Worm (Caenorhabditis elegans) whole organism, L1 larva: ENCODE data around the gene C32D5.7.

Experiments
- C04F5.9 ChIP-seq: sonication (generic microtip); optimal IDR thresholded peaks from 2 replicates; lab custom pipeline; 2016; ENCODE audit warnings: missing genetic modification characterization, missing compliant biosample characterization
- C16A3.4 ChIP-seq: fragments of 150-350 bp; optimal IDR thresholded peaks from 2 replicates; lab custom pipeline; 2014; ENCODE audit warnings: missing biosample characterization, missing genetic modification characterization
- Y116A8C.19 ChIP-seq: sonication (generic microtip); optimal IDR thresholded peaks from 2 replicates; lab custom pipeline; 2016; ENCODE audit warnings: missing compliant biosample characterization, missing genetic modification characterization, borderline replicate concordance
- blmp-1 ChIP-seq: fragments of 150-350 bp; optimal IDR thresholded peaks from 2 replicates; lab custom pipeline; 2014; ENCODE audit warnings: missing biosample characterization, missing genetic modification characterization
- ceh-63 ChIP-seq: fragments of 200-800 bp; sonication (Bioruptor generic); optimal IDR thresholded peaks from 2 replicates; lab custom pipeline; 2018; ENCODE audit warnings: mild to moderate bottlenecking, missing genetic modification characterization, missing compliant biosample characterization
- ceh-88 ChIP-seq: fragments of 200-800 bp; sonication (Bioruptor generic); IDR thresholded peaks from 2 replicates; pipeline ENCODE4 v1.3.6; 2022; ENCODE audit warnings: missing genetic modification characterization, missing compliant biosample characterization
- ceh-90 ChIP-seq: sonication (generic microtip); optimal IDR thresholded peaks from 2 replicates; lab custom pipeline; 2016; ENCODE audit warnings: missing genetic modification characterization, missing compliant biosample characterization
- dpl-1 ChIP-seq, 3 experiments: fragments of 150-350 bp in 2 of 3; sonication (generic microtip) in 1 of 3; optimal IDR thresholded peaks; 2 replicates each; lab custom pipeline; 2014 to 2017; ENCODE audit warnings: missing biosample characterization in 3 of 3, missing genetic modification characterization in 3 of 3, missing genetic modification reagents in 3 of 3
- dsc-1 ChIP-seq: sonication (generic microtip); optimal IDR thresholded peaks from 2 replicates; lab custom pipeline; 2016; ENCODE audit warnings: mild to moderate bottlenecking, missing genetic modification characterization, missing compliant biosample characterization
- efl-1 ChIP-seq, 4 experiments: fragments of 150-350 bp; optimal IDR thresholded peaks in 3 of 4; peaks in 1 of 4; 1 replicate in 1 of 4; 2 replicates in 3 of 4; lab custom pipeline; 2014; ENCODE audit warnings: missing biosample characterization in 2 of 4, missing genetic modification characterization in 2 of 4, missing genetic modification reagents in 2 of 4
- efl-3 ChIP-seq: fragments of 200-800 bp; sonication (Bioruptor generic); optimal IDR thresholded peaks from 2 replicates; lab custom pipeline; 2018; ENCODE audit warnings: mild to moderate bottlenecking, missing genetic modification characterization, missing compliant biosample characterization
- egl-13 ChIP-seq: sonication (generic microtip); optimal IDR thresholded peaks from 2 replicates; lab custom pipeline; 2016; ENCODE audit warnings: missing genotype, missing genetic modification reagents, missing genetic modification characterization, missing compliant biosample characterization
- egl-27 ChIP-seq, 2 experiments: fragments of 150-350 bp in 1 of 2; sonication (generic microtip); optimal IDR thresholded peaks; 3 replicates each; lab custom pipeline; 2017 to 2018; ENCODE audit warnings: missing biosample characterization in 2 of 2, missing genetic modification characterization in 2 of 2, missing genetic modification reagents in 2 of 2
- elt-2 ChIP-seq: sonication (generic microtip); optimal IDR thresholded peaks from 2 replicates; lab custom pipeline; 2016; ENCODE audit warnings: missing genetic modification characterization, mild to moderate bottlenecking, inconsistent platforms, missing compliant biosample characterization, missing genetic modification reagents
- elt-3 ChIP-seq, 6 experiments: fragments of 150-350 bp in 1 of 6; sonication (generic microtip); optimal IDR thresholded peaks; 2 replicates each; lab custom pipeline; 2017 to 2018; ENCODE audit warnings: missing biosample characterization in 6 of 6, missing genetic modification characterization in 6 of 6, inconsistent platforms in 1 of 6
- fkh-10 ChIP-seq: sonication (generic microtip); optimal IDR thresholded peaks from 2 replicates; lab custom pipeline; 2017; ENCODE audit warnings: missing biosample characterization, missing genetic modification reagents, missing genetic modification characterization
- fos-1 ChIP-seq: fragments of 150-350 bp; optimal IDR thresholded peaks from 2 replicates; lab custom pipeline; 2014; ENCODE audit warnings: missing biosample characterization, missing genetic modification characterization
- hlh-17 ChIP-seq: fragments of 200-800 bp; sonication (Bioruptor generic); optimal IDR thresholded peaks from 2 replicates; lab custom pipeline; 2018; ENCODE audit warnings: missing genetic modification characterization, mild to moderate bottlenecking, missing compliant biosample characterization, moderate library complexity, borderline replicate concordance
- hlh-4 ChIP-seq: sonication (generic microtip); optimal IDR thresholded peaks from 2 replicates; lab custom pipeline; 2016; ENCODE audit warnings: mild to moderate bottlenecking, missing genetic modification characterization, missing compliant biosample characterization
- hpl-2 ChIP-seq: fragments of 150-350 bp; optimal IDR thresholded peaks from 2 replicates; lab custom pipeline; 2014; ENCODE audit warnings: missing biosample characterization, missing genetic modification reagents, missing genetic modification characterization
- jun-1 ChIP-seq: fragments of 150-350 bp; optimal IDR thresholded peaks from 2 replicates; lab custom pipeline; 2014; ENCODE audit warnings: missing biosample characterization, missing genetic modification reagents, missing genetic modification characterization
- lin-13 ChIP-seq: fragments of 150-350 bp; optimal IDR thresholded peaks from 2 replicates; lab custom pipeline; 2014; ENCODE audit warnings: missing biosample characterization, missing genetic modification reagents, missing genetic modification characterization
- lin-14 ChIP-seq: fragments of 200-800 bp; sonication (Bioruptor generic); optimal IDR thresholded peaks from 2 replicates; lab custom pipeline; 2018; ENCODE audit warnings: mild to moderate bottlenecking, missing genetic modification characterization, moderate library complexity, missing compliant biosample characterization
- lin-35 ChIP-seq, 2 experiments: fragments of 150-350 bp; optimal IDR thresholded peaks; 2 replicates each; lab custom pipeline; 2014; ENCODE audit warnings: missing biosample characterization in 2 of 2, missing genetic modification characterization in 2 of 2, missing genetic modification reagents in 2 of 2
- lin-39 ChIP-seq: fragments of 150-350 bp; optimal IDR thresholded peaks from 2 replicates; lab custom pipeline; 2014; ENCODE audit warnings: missing biosample characterization, missing genetic modification reagents, missing genetic modification characterization
- mab-9 ChIP-seq: fragments of 200-800 bp; sonication (Bioruptor generic); IDR thresholded peaks from 2 replicates; pipeline ENCODE4 v1.3.6; 2022; ENCODE audit warnings: missing genetic modification reagents, missing genetic modification characterization, missing compliant biosample characterization
- nhr-11 ChIP-seq: fragments of 150-350 bp; optimal IDR thresholded peaks from 2 replicates; lab custom pipeline; 2014; ENCODE audit warnings: missing biosample characterization, missing genetic modification characterization
- nhr-19 ChIP-seq: fragments of 200-800 bp; sonication (Bioruptor generic); conservative IDR thresholded peaks from 2 replicates; pipeline ENCODE4 v1.3.6; 2022; ENCODE audit warnings: missing genetic modification characterization, missing compliant biosample characterization
- nhr-20 ChIP-seq: sonication (generic microtip); optimal IDR thresholded peaks from 2 replicates; lab custom pipeline; 2016; ENCODE audit warnings: mild to moderate bottlenecking, missing genetic modification characterization, missing compliant biosample characterization
- nhr-28 ChIP-seq: fragments of 150-350 bp; optimal IDR thresholded peaks from 2 replicates; lab custom pipeline; 2014; ENCODE audit warnings: missing biosample characterization, missing genetic modification characterization
- nhr-71 ChIP-seq: sonication (generic microtip); optimal IDR thresholded peaks from 2 replicates; lab custom pipeline; 2016; ENCODE audit warnings: mild to moderate bottlenecking, missing genetic modification characterization, moderate library complexity, missing compliant biosample characterization
- nhr-76 ChIP-seq: sonication (generic microtip); optimal IDR thresholded peaks from 2 replicates; lab custom pipeline; 2017; ENCODE audit warnings: missing biosample characterization, missing genetic modification characterization
- nhr-85 ChIP-seq: sonication (generic microtip); peaks from one replicate; lab custom pipeline; 2016; ENCODE audit warnings: missing genetic modification characterization, inconsistent platforms, missing compliant biosample characterization
- nhr-90 ChIP-seq: sonication (generic microtip); optimal IDR thresholded peaks from 2 replicates; lab custom pipeline; 2016; ENCODE audit warnings: mild to moderate bottlenecking, missing genetic modification characterization, missing compliant biosample characterization; ENCODE audit not compliant: poor library complexity
- pag-3 ChIP-seq: sonication (generic microtip); optimal IDR thresholded peaks from 2 replicates; lab custom pipeline; 2017; ENCODE audit warnings: missing genetic modification characterization, mild to moderate bottlenecking, missing compliant biosample characterization, antibody characterized with exemption, borderline replicate concordance; ENCODE audit not compliant: insufficient read depth
- pax-3 ChIP-seq: fragments of 200-800 bp; sonication (Bioruptor generic); optimal IDR thresholded peaks from 2 replicates; lab custom pipeline; 2018; ENCODE audit warnings: mild to moderate bottlenecking, missing genetic modification characterization, moderate library complexity, missing compliant biosample characterization
- pqm-1 ChIP-seq: sonication (generic microtip); optimal IDR thresholded peaks from 3 replicates; lab custom pipeline; 2017; ENCODE audit warnings: missing biosample characterization, missing genetic modification characterization
- skn-1 ChIP-seq: fragments of 150-350 bp; optimal IDR thresholded peaks from 2 replicates; lab custom pipeline; 2014; ENCODE audit warnings: missing biosample characterization, missing genetic modification characterization
- snpc-4 ChIP-seq: fragments of 150-350 bp; optimal IDR thresholded peaks from 2 replicates; lab custom pipeline; 2014; ENCODE audit warnings: missing biosample characterization, missing genetic modification characterization
- sptf-1 ChIP-seq: fragments of 150-350 bp; optimal IDR thresholded peaks from 2 replicates; lab custom pipeline; 2014; ENCODE audit warnings: missing biosample characterization, missing genetic modification characterization
- sup-37 ChIP-seq: fragments of 200-800 bp; sonication (Bioruptor generic); optimal IDR thresholded peaks from 2 replicates; lab custom pipeline; 2018; ENCODE audit warnings: mild to moderate bottlenecking, missing genetic modification characterization, missing compliant biosample characterization
- unc-30 ChIP-seq: sonication (generic microtip); optimal IDR thresholded peaks from 2 replicates; lab custom pipeline; 2017; ENCODE audit warnings: missing biosample characterization, missing genetic modification characterization
- vab-15 ChIP-seq: sonication (generic microtip); optimal IDR thresholded peaks from 2 replicates; lab custom pipeline; 2017; ENCODE audit warnings: missing genotype, mild to moderate bottlenecking, missing genetic modification characterization, missing compliant biosample characterization
- xbp-1 ChIP-seq: sonication (generic microtip); optimal IDR thresholded peaks from 2 replicates; lab custom pipeline; 2016; ENCODE audit warnings: missing genetic modification characterization, missing compliant biosample characterization

Gene C32D5.7

ce11 chrII:6327317-6327716, 12.5 kb downstream of the C32D5.7 start:
- TF ChIP-seq dpl-1 (GFP tag; optimal IDR thresholded peaks at IDR 0.05; lab: Kevin White, UChicago) (no peak), ceh-63 (GFP tag; lab: Kevin White, UChicago) (no peak), lin-39 (no peak), efl-3 (no peak), nhr-76 (no peak), C16A3.4 (tag; lab: Kevin White, UChicago) (no peak), xbp-1 (tag; lab: Kevin White, UChicago) (no peak), elt-2 (tag; lab: Kevin White, UChicago) (peak; percentile 97), unc-30 (tag; lab: Kevin White, UChicago) (no peak), ceh-88 (GFP tag; lab: Robert Waterston, UW) (no peak), fos-1 (no peak), Y116A8C.19 (tag; lab: Kevin White, UChicago) (no peak), nhr-90 (peak; percentile 4), nhr-71 (tag; lab: Kevin White, UChicago) (peak; percentile 19), pag-3 (tag; lab: Kevin White, UChicago) (no peak), nhr-11 (no peak), pax-3 (peak; percentile 6), lin-14 (GFP tag; lab: Kevin White, UChicago) (peak; percentile 22), mab-9 (GFP tag; lab: Robert Waterston, UW) (no peak), jun-1 (tag; lab: Kevin White, UChicago) (peak; percentile 34), nhr-85 (tag; lab: Kevin White, UChicago) (no peak), egl-13 (no peak), dsc-1 (tag; lab: Kevin White, UChicago) (no peak), hlh-4 (tag; lab: Kevin White, UChicago) (no peak), efl-1 (optimal IDR thresholded peaks at IDR 0.05; lab: Kevin White, UChicago) (no peak), efl-1 (GFP tag; optimal IDR thresholded peaks at IDR 0.05 in 1 of 2; lab: Kevin White, UChicago) (peak in 1 of 2 experiments; percentile 60), sptf-1 (tag; lab: Kevin White, UChicago) (no peak), ceh-90 (no peak), elt-3 (tag; optimal IDR thresholded peaks at IDR 0.05; lab: Kevin White, UChicago) (no peak), vab-15 (tag; lab: Kevin White, UChicago) (no peak), hlh-17 (GFP tag; lab: Kevin White, UChicago) (no peak), lin-35 (GFP tag; optimal IDR thresholded peaks at IDR 0.05; lab: Kevin White, UChicago) (peak in 1 of 2 experiments; percentile 21), pqm-1 (tag; lab: Kevin White, UChicago) (peak; percentile 39), nhr-28 (tag; lab: Kevin White, UChicago) (no peak), C04F5.9 (tag; lab: Kevin White, UChicago) (no peak), nhr-19 (GFP tag; lab: Robert Waterston, UW) (no peak), lin-13 (GFP tag; lab: Kevin White, UChicago) (no peak), hpl-2 (no peak), sup-37 (GFP tag; lab: Kevin White, UChicago) (no peak), fkh-10 (GFP tag; lab: Kevin White, UChicago) (no peak), egl-27 (tag; optimal IDR thresholded peaks at IDR 0.05; lab: Kevin White, UChicago) (no peak), snpc-4 (tag; lab: Kevin White, UChicago) (no peak), blmp-1 (tag; lab: Kevin White, UChicago) (no peak), skn-1 (tag; lab: Kevin White, UChicago) (no peak), nhr-20 (tag; lab: Kevin White, UChicago) (peak; percentile 16)
